Worm (Caenorhabditis elegans) whole organism, L4 larva: ENCODE measurements around the gene nhr-183.

ENCODE experiments used
- dmd-8 ChIP-seq: fragments of 200-800 bp; sonication (Bioruptor generic); IDR thresholded peaks from 2 replicates; pipeline ENCODE4 v1.3.6; 2022; ENCODE audit warnings: missing genetic modification characterization, missing compliant biosample characterization
- lin-13 ChIP-seq: fragments of 150-350 bp; optimal IDR thresholded peaks from 2 replicates; lab custom pipeline; 2014; ENCODE audit warnings: missing biosample characterization, missing genetic modification reagents, missing genetic modification characterization
- nhr-11 ChIP-seq: fragments of 150-350 bp; optimal IDR thresholded peaks from 2 replicates; lab custom pipeline; 2014; ENCODE audit warnings: missing biosample characterization, missing genetic modification characterization

- no peak for TF ChIP-seq nhr-11 (tag; lab: Kevin White, UChicago)
- no peak for TF ChIP-seq dmd-8
- no peak for TF ChIP-seq lin-13 (GFP tag; lab: Kevin White, UChicago)
Measured at ce11 chrV:2215352-2215751, 49.1 kb downstream of the nhr-183 start, which contains the start of gene nstp-8.
